Worm (Caenorhabditis elegans): ENCODE results near the gene F29B9.11.

F29B9.11 gene

DNA sequence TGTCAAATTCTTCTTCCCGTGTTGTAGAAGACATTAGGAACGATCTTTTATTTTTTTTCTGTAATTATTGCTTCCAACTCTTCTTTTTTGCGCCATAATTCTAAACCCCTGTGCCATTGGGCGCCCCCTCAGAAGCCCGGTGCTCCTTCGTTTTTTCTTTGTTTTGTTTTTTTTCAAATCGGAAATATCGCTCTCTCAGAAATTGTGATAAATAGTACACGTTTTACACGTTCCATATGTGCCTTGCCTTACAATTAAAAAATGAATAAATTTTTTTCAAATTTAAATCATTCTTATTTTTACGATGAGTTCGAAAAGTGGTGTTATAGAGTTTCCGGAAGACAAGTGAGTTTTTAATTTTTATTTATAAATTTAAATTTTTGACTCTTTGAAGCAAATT is 10.5 kb downstream of the F29B9.11 start, which contains the start of gene F29B9.7:
TSS of gene F29B9.7 (plus strand) at position 301 of the 400 bp plus-strand sequence.
- TF ChIP-seq nhr-23 (tag; optimal IDR thresholded peaks at IDR 0.05) (no peak), nhr-43 (tag; optimal IDR thresholded peaks at IDR 0.05; ENCODE audit: poor library complexity, severe bottlenecking) (no peak), nhr-67 (tag; optimal IDR thresholded peaks at IDR 0.05) (no peak), ztf-11 (tag; optimal IDR thresholded peaks at IDR 0.05) (no peak), unc-62 (GFP tag; optimal IDR thresholded peaks at IDR 0.05) (no peak), ceh-28 (tag; optimal IDR thresholded peaks at IDR 0.05) (no peak), hmg-11 (tag; optimal IDR thresholded peaks at IDR 0.05) (no peak), aly-2 (tag; optimal IDR thresholded peaks at IDR 0.05) (no peak), fos-1 (tag; optimal IDR thresholded peaks at IDR 0.05) (no peak)

DNA sequence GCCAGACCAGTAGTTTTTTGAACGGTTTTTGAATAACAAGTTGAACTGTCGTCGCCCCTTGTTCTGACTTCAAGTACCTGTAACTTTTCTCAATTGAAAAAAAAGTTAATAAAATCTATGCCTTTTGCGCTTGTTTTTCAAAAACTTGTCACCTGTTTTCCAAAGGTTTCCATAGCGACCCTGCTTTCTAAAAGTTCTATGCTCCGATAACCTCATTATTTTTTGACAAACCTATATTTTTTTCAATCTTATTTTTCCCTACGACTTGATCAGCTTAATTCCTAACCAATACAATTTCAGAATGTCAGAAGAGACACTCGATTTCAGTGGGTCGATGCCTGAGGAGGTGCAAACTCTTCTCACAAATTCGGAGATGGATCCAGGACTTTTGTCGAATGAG is 12.6 kb downstream of the F29B9.11 start, which contains the start of gene F29B9.8:
TSS of gene F29B9.8 (plus strand) at position 301 of the 400 bp plus-strand sequence.
- no peak for TF ChIP-seq nhr-12 (tag; optimal IDR thresholded peaks at IDR 0.05)
- no peak for TF ChIP-seq ama-1 (optimal IDR thresholded peaks at IDR 0.05)
- no peak for TF ChIP-seq sea-2 (GFP tag; optimal IDR thresholded peaks at IDR 0.05)
- no peak for TF ChIP-seq ceh-28 (tag; optimal IDR thresholded peaks at IDR 0.05)
- no peak for TF ChIP-seq nhr-237 (tag; optimal IDR thresholded peaks at IDR 0.05)
- TF ChIP-seq fos-1 (tag; optimal IDR thresholded peaks at IDR 0.05) = no peak
- no peak for TF ChIP-seq snpc-4 (tag; optimal IDR thresholded peaks at IDR 0.05)
- no peak for TF ChIP-seq daf-12 (tag; optimal IDR thresholded peaks at IDR 0.05)
- no peak for TF ChIP-seq nhr-23 (tag; optimal IDR thresholded peaks at IDR 0.05)
- TF ChIP-seq nfya-1 (tag; optimal IDR thresholded peaks at IDR 0.05; ENCODE audit: insufficient read depth) = no peak
- no peak for TF ChIP-seq jun-1 (tag; optimal IDR thresholded peaks at IDR 0.05)
- no peak for TF ChIP-seq hmg-11 (tag; optimal IDR thresholded peaks at IDR 0.05)
- no peak for TF ChIP-seq eor-1 (tag; optimal IDR thresholded peaks at IDR 0.05)
- TF ChIP-seq unc-62 (GFP tag; optimal IDR thresholded peaks at IDR 0.05) = no peak
- no peak for TF ChIP-seq aly-2 (tag; optimal IDR thresholded peaks at IDR 0.05)
- TF ChIP-seq tbx-2 (tag; optimal IDR thresholded peaks at IDR 0.05) = no peak
- TF ChIP-seq fkh-10 (GFP tag; optimal IDR thresholded peaks at IDR 0.05) = no peak
- TF ChIP-seq ztf-4 (tag; optimal IDR thresholded peaks at IDR 0.05) = no peak
- TF ChIP-seq nhr-28 (tag; optimal IDR thresholded peaks at IDR 0.05) = no peak

DNA sequence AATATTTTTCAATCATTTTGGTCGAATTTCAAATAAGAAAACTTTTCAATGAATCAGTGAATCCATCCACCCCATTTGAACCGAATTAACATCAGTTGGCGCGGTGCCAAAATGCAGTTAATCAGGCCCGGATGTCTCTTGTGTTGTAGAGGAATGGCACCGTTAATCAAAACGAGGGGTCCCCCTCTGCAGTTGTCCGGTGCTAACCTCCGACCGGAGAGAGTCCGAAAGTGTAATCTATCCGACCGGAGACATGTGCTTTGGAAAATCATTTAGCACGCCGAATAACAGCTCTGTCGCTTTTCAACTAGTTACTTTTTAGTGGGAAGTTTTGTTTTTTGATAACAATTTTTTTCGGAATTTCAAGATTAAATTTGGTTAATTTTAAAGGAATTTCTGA is 14.8 kb downstream of the F29B9.11 start:
- no peak for TF ChIP-seq elt-2 (tag; optimal IDR thresholded peaks at IDR 0.05)
- TF ChIP-seq mml-1 (tag; optimal IDR thresholded peaks at IDR 0.05) = no peak
- TF ChIP-seq unc-39 (tag; optimal IDR thresholded peaks at IDR 0.05) = no peak
- TF ChIP-seq jun-1 (tag; optimal IDR thresholded peaks at IDR 0.05) = no peak
- no peak for TF ChIP-seq nhr-237 (tag; optimal IDR thresholded peaks at IDR 0.05)
- TF ChIP-seq sea-2 (GFP tag; optimal IDR thresholded peaks at IDR 0.05) = no peak
- no peak for TF ChIP-seq elt-1 (tag; optimal IDR thresholded peaks at IDR 0.05)
- TF ChIP-seq ceh-82 (tag; optimal IDR thresholded peaks at IDR 0.05) = no peak
- TF ChIP-seq nhr-11 (tag; optimal IDR thresholded peaks at IDR 0.05) = no peak
- no peak for TF ChIP-seq nhr-28 (tag; optimal IDR thresholded peaks at IDR 0.05)
- no peak for TF ChIP-seq eor-1 (tag; optimal IDR thresholded peaks at IDR 0.05)
- TF ChIP-seq aly-2 (tag; optimal IDR thresholded peaks at IDR 0.05) = no peak
- no peak for TF ChIP-seq nhr-12 (tag; optimal IDR thresholded peaks at IDR 0.05)
- no peak for TF ChIP-seq ztf-11 (tag; optimal IDR thresholded peaks at IDR 0.05)
- TF ChIP-seq ceh-9 (tag; optimal IDR thresholded peaks at IDR 0.05) = no peak
- TF ChIP-seq lsy-12 (tag; optimal IDR thresholded peaks at IDR 0.05) = no peak
- no peak for TF ChIP-seq ztf-4 (tag; optimal IDR thresholded peaks at IDR 0.05)

DNA sequence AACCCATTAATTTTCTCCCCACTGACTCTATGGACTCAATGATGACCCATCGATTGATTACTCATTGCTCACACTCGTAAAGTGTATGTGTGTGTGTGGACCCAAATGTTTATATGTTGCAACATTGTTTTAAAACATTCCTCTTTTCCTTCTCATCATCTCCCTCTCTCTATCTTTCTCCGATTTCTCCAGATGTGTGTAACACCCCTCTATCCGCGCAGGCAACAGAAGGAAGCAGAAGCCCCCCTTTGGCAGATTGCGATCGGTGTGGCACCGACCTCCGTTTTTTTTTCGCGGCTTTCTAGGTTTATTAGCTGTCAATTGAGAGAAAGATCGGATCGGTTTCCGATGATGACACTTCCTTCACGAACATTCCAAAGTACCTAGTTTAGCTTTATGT is 16.4 kb downstream of the F29B9.11 start:
- TF ChIP-seq aly-2 (tag; optimal IDR thresholded peaks at IDR 0.05) (no peak), ZK546.5 (tag; optimal IDR thresholded peaks at IDR 0.05) (no peak), sea-2 (GFP tag; optimal IDR thresholded peaks at IDR 0.05) (no peak), daf-12 (tag; optimal IDR thresholded peaks at IDR 0.05) (no peak), nhr-25 (tag; optimal IDR thresholded peaks at IDR 0.05) (peak; percentile 30), lin-15B (tag; optimal IDR thresholded peaks at IDR 0.05) (no peak), ceh-28 (tag; optimal IDR thresholded peaks at IDR 0.05) (no peak), fkh-10 (GFP tag; optimal IDR thresholded peaks at IDR 0.05) (no peak), nfya-1 (tag; optimal IDR thresholded peaks at IDR 0.05; ENCODE audit: insufficient read depth) (no peak)

DNA sequence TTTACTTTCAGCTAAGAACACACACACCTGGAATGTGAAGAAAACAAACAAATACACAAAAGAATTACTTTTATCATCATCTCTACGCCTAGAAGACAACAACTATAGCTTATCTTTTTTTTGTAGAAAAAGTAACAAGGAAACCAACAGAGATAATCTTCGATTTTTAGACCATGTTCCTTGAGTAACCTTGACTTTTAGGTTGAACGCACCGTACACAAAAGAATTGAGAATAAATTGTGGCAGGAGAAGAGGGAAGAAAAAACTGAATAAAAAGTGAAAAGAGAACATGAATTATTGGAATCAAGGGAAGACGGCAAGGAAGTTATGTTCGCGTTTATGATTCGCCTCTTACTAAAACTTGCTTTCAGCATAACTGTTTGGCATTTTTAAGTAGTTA is 19.1 kb downstream of the F29B9.11 start:
- TF ChIP-seq nhr-23 (tag; optimal IDR thresholded peaks at IDR 0.05) = no peak
- no peak for TF ChIP-seq ceh-9 (tag; optimal IDR thresholded peaks at IDR 0.05)
- no peak for TF ChIP-seq nhr-12 (tag; optimal IDR thresholded peaks at IDR 0.05)
- TF ChIP-seq nhr-67 (tag; optimal IDR thresholded peaks at IDR 0.05) = no peak
- no peak for TF ChIP-seq lin-15B (tag; optimal IDR thresholded peaks at IDR 0.05)
- peak; percentile 77 for TF ChIP-seq nhr-25 (tag; optimal IDR thresholded peaks at IDR 0.05)
- peak; percentile 15 for TF ChIP-seq nhr-43 (tag; optimal IDR thresholded peaks at IDR 0.05; ENCODE audit: poor library complexity, severe bottlenecking)

Measured in whole organism, L3 larva.